Worm (Caenorhabditis elegans) whole organism, midembryonic: ENCODE results near the gene nhr-218.

Experiments
- T22C8.4 ChIP-seq: fragments of 200-800 bp; sonication (Bioruptor generic); IDR thresholded peaks from 2 replicates; pipeline ENCODE4 v1.3.6; 2022; ENCODE audit warnings: missing genetic modification characterization, missing compliant biosample characterization
- med-1 ChIP-seq: sonication (generic microtip); optimal IDR thresholded peaks from 2 replicates; lab custom pipeline; 2017; ENCODE audit warnings: missing genetic modification characterization, mild to moderate bottlenecking, missing compliant biosample characterization, antibody characterized with exemption, missing genetic modification reagents; ENCODE audit not compliant: insufficient read depth
- ref-1 ChIP-seq: fragments of 200-800 bp; sonication (Bioruptor generic); conservative IDR thresholded peaks from 2 replicates; pipeline ENCODE4 v1.3.6; 2022; ENCODE audit warnings: missing genetic modification reagents, missing genetic modification characterization, missing compliant biosample characterization
- ztf-29 ChIP-seq: fragments of 200-800 bp; sonication (Bioruptor generic); IDR thresholded peaks from 2 replicates; pipeline ENCODE4 v1.3.6; 2022; ENCODE audit warnings: missing genetic modification reagents, missing genetic modification characterization, missing compliant biosample characterization

- TF ChIP-seq med-1 (no peak), T22C8.4 (no peak), ztf-29 (GFP tag; lab: Robert Waterston, UW) (no peak), ref-1 (GFP tag; lab: Robert Waterston, UW) (no peak)
Observed at ce11 chrV:16309523-16309922, 51.3 kb downstream of the nhr-218 start, which contains the start of gene oac-7.
